Worm (Caenorhabditis elegans) whole organism, mixed stage, embryonic: ENCODE results near the gene mans-4.

Source experiments
- bed-3 ChIP-seq: fragments of 200-800 bp; sonication (Bioruptor generic); optimal IDR thresholded peaks from 3 replicates; lab custom pipeline; 2018; ENCODE audit warnings: mild to moderate bottlenecking, missing genetic modification characterization, moderate library complexity, missing compliant biosample characterization
- elt-1 ChIP-seq: sonication (generic microtip); optimal IDR thresholded peaks from 2 replicates; lab custom pipeline; 2017; ENCODE audit warnings: missing genetic modification characterization, mild to moderate bottlenecking, missing compliant biosample characterization, antibody characterized with exemption, moderate library complexity, borderline replicate concordance; ENCODE audit not compliant: insufficient read depth
- elt-3 ChIP-seq: fragments of 150-350 bp; optimal IDR thresholded peaks from 2 replicates; lab custom pipeline; 2014; ENCODE audit warnings: missing biosample characterization, missing genetic modification characterization
- lin-13 ChIP-seq: fragments of 150-350 bp; optimal IDR thresholded peaks from 2 replicates; lab custom pipeline; 2014; ENCODE audit warnings: missing biosample characterization, missing genetic modification characterization
- lsy-2 ChIP-seq: fragments of 150-350 bp; optimal IDR thresholded peaks from 2 replicates; lab custom pipeline; 2014; ENCODE audit warnings: missing biosample characterization, missing genetic modification characterization
- mls-2 ChIP-seq: sonication (generic microtip); optimal IDR thresholded peaks from 2 replicates; lab custom pipeline; 2016; ENCODE audit warnings: mild to moderate bottlenecking, missing genetic modification characterization, moderate library complexity, missing compliant biosample characterization
- nhr-12 ChIP-seq: fragments of 150-350 bp; optimal IDR thresholded peaks from 2 replicates; lab custom pipeline; 2014; ENCODE audit warnings: missing biosample characterization, missing genetic modification characterization
- nhr-2 ChIP-seq: fragments of 150-350 bp; optimal IDR thresholded peaks from 2 replicates; lab custom pipeline; 2014; ENCODE audit warnings: missing biosample characterization, missing genetic modification characterization
- nhr-28 ChIP-seq: fragments of 150-350 bp; optimal IDR thresholded peaks from 2 replicates; lab custom pipeline; 2014; ENCODE audit warnings: missing biosample characterization, missing genetic modification characterization
- nhr-76 ChIP-seq: sonication (generic microtip); optimal IDR thresholded peaks from 2 replicates; lab custom pipeline; 2017; ENCODE audit warnings: missing biosample characterization, missing genetic modification characterization
- unc-62 ChIP-seq: fragments of 150-350 bp; optimal IDR thresholded peaks from 2 replicates; lab custom pipeline; 2014; ENCODE audit warnings: missing biosample characterization, missing genetic modification reagents, missing genetic modification characterization
- ztf-11 ChIP-seq: fragments of 150-350 bp; optimal IDR thresholded peaks from 2 replicates; lab custom pipeline; 2014; ENCODE audit warnings: missing biosample characterization, missing genetic modification characterization

DNA sequence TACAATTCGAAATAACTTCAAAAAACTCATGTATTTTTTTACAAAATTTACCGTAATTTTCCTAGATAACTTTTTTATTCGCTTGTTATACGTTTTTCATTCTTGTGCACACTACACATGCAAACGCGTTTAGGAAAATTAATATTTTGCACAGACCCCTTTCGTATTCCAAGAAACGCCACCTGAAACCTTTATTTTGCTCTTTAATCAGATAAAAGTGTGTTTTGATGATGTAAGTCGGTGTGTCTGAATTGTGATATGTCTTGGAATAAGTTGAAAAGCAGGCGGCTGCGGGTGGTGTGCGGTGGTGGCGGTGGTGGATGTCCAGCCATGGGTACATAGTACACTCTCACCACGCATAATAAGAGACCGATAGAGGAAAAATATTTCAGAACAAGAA, 25.0 kb downstream of the mans-4 start:
- TF ChIP-seq elt-1 (tag; lab: Kevin White, UChicago), result no peak
- no peak for TF ChIP-seq nhr-12 (tag; lab: Kevin White, UChicago)
- TF ChIP-seq unc-62 (GFP tag; lab: Kevin White, UChicago), result no peak
- no peak for TF ChIP-seq elt-3
- TF ChIP-seq nhr-28 (tag; lab: Kevin White, UChicago), result no peak
- TF ChIP-seq nhr-76 (tag; lab: Kevin White, UChicago), result no peak
- no peak for TF ChIP-seq ztf-11 (tag; lab: Kevin White, UChicago)
- no peak for TF ChIP-seq bed-3 (GFP tag; lab: Kevin White, UChicago)
- no peak for TF ChIP-seq lin-13 (tag; lab: Kevin White, UChicago)
- no peak for TF ChIP-seq lsy-2
- no peak for TF ChIP-seq nhr-2
- TF ChIP-seq mls-2, result no peak
